Fruit fly (Drosophila melanogaster) whole organism, wandering third instar larva: Measurements from ENCODE around the gene Polr1B.

Experiments used
- Abd-B ChIP-seq: fragments of >200 bp; optimal IDR thresholded peaks from 2 replicates; lab custom pipeline; 2017; ENCODE audit warnings: missing biosample characterization, missing genetic modification characterization
- CG9705 ChIP-seq: fragments of 200-800 bp; sonication (Bioruptor generic); optimal IDR thresholded peaks from 2 replicates; lab custom pipeline; 2018; ENCODE audit warnings: missing biosample characterization, mild to moderate bottlenecking, missing genetic modification characterization
- Hnf4 ChIP-seq: fragments of 200-800 bp; sonication (Bioruptor generic); optimal IDR thresholded peaks from 2 replicates; lab custom pipeline; 2016; ENCODE audit warnings: missing biosample characterization, mild to moderate bottlenecking, missing genetic modification characterization
- Hr83 ChIP-seq: fragments of 200-300 bp; sonication (Bioruptor generic); optimal IDR thresholded peaks from 2 replicates; lab custom pipeline; 2016; ENCODE audit warnings: missing biosample characterization, mild to moderate bottlenecking, missing genetic modification characterization, moderate library complexity; ENCODE audit not compliant: poor library complexity, severe bottlenecking
- Mio ChIP-seq: sonication (Bioruptor generic); optimal IDR thresholded peaks from 2 replicates; lab custom pipeline; 2016; ENCODE audit warnings: missing biosample characterization, missing genetic modification characterization
- Myc ChIP-seq: fragments of >200 bp; optimal IDR thresholded peaks from 2 replicates; lab custom pipeline; 2017
- OdsH ChIP-seq: fragments of 200-800 bp; sonication (Bioruptor generic); optimal IDR thresholded peaks from 2 replicates; lab custom pipeline; 2016; ENCODE audit warnings: missing biosample characterization, mild to moderate bottlenecking, missing genetic modification characterization
- Rel ChIP-seq, 2 experiments: fragments of 200-800 bp; sonication (Bioruptor generic) in 1 of 2; optimal IDR thresholded peaks; 2 replicates in 1 of 2; 3 replicates in 1 of 2; lab custom pipeline; 2016 to 2019; ENCODE audit warnings: mild to moderate bottlenecking in 2 of 2, missing biosample characterization in 2 of 2, missing genetic modification characterization in 2 of 2, moderate library complexity in 1 of 2
- dl ChIP-seq, 2 experiments: fragments of 175-275, 200-275 bp in 1 of 2; fragments of 200-275 bp in 1 of 2; sonication (Bioruptor generic); optimal IDR thresholded peaks; lab custom pipeline; 2018; ENCODE audit warnings: mild to moderate bottlenecking in 2 of 2, missing biosample characterization in 2 of 2, missing genetic modification characterization in 2 of 2, moderate library complexity in 2 of 2; ENCODE audit not compliant: partially characterized antibody in 2 of 2, insufficient read depth in 1 of 2
- dmrt93B ChIP-seq: fragments of 200-800 bp; sonication (Bioruptor generic); optimal IDR thresholded peaks from 2 replicates; lab custom pipeline; 2018; ENCODE audit warnings: missing biosample characterization, mild to moderate bottlenecking, missing genetic modification characterization
- dsf ChIP-seq: sonication (Bioruptor generic); optimal IDR thresholded peaks from 2 replicates; lab custom pipeline; 2016; ENCODE audit warnings: missing biosample characterization, missing genetic modification characterization, borderline replicate concordance
- h ChIP-seq: fragments of 200-800 bp; sonication (Bioruptor generic); optimal IDR thresholded peaks from 3 replicates; lab custom pipeline; 2016; ENCODE audit warnings: missing biosample characterization, mild to moderate bottlenecking, missing genetic modification characterization
- psq ChIP-seq: fragments of 200-800 bp; sonication (Bioruptor generic); optimal IDR thresholded peaks from 3 replicates; lab custom pipeline; 2017; ENCODE audit warnings: missing biosample characterization, mild to moderate bottlenecking, missing genetic modification characterization, moderate library complexity
- usp ChIP-seq: fragments of >200 bp; optimal IDR thresholded peaks from 2 replicates; lab custom pipeline; 2017; ENCODE audit warnings: missing biosample characterization, missing genetic modification characterization

dm6 chr2L:422573-422972 lies 18.5 kb downstream of the Polr1B start, which contains the start of gene BBS8:
- TF ChIP-seq dmrt93B (no peak), Myc (lab: Kevin White, UChicago) (no peak), h (GFP tag; lab: Kevin White, UChicago) (no peak), usp (GFP tag; lab: Kevin White, UChicago) (no peak), CG9705 (GFP tag; lab: Kevin White, UChicago) (no peak), Abd-B (GFP tag; lab: Kevin White, UChicago) (no peak), Hnf4 (GFP tag; lab: Kevin White, UChicago) (no peak), Hr83 (GFP tag; lab: Kevin White, UChicago) (no peak), Rel (GFP tag; optimal IDR thresholded peaks at IDR 0.05; lab: Kevin White, UChicago) (no peak), Rel (tag; optimal IDR thresholded peaks at IDR 0.05; lab: Kevin White, UChicago) (no peak), OdsH (GFP tag; lab: Kevin White, UChicago) (no peak), dsf (GFP tag; lab: Kevin White, UChicago) (no peak), dl (GFP tag; optimal IDR thresholded peaks at IDR 0.05; lab: Kevin White, UChicago; ENCODE audit: insufficient read depth in 1 of 2, partially characterized antibody in 2 of 2) (no peak), Mio (no peak), psq (no peak)
